Fruit fly (Drosophila melanogaster) whole organism, embryonic: ENCODE measurements around the gene Tsc1.

ENCODE experiments used
- Antp ChIP-seq: fragments of 200-800 bp; sonication (Bioruptor generic); optimal IDR thresholded peaks from 3 replicates; lab custom pipeline; 2016; ENCODE audit warnings: missing biosample characterization, missing genetic modification characterization
- Blimp-1 ChIP-seq: fragments of 200-800 bp; sonication (Bioruptor generic); optimal IDR thresholded peaks from 3 replicates; lab custom pipeline; 2018; ENCODE audit warnings: missing biosample characterization, missing genetic modification characterization, mild to moderate bottlenecking, moderate library complexity, missing genetic modification reagents
- BtbVII ChIP-seq: fragments of 200-800 bp; sonication (Bioruptor generic); optimal IDR thresholded peaks from 3 replicates; lab custom pipeline; 2017; ENCODE audit warnings: missing biosample characterization, mild to moderate bottlenecking, missing genetic modification characterization
- CG10267 ChIP-seq: fragments of 200-800 bp; sonication (Bioruptor generic); optimal IDR thresholded peaks from 2 replicates; lab custom pipeline; 2018; ENCODE audit warnings: missing biosample characterization, mild to moderate bottlenecking, missing genetic modification characterization, moderate library complexity
- CG10321 ChIP-seq: fragments of 200-800 bp; sonication (Bioruptor generic); IDR thresholded peaks from 2 replicates; pipeline ENCODE4 v1.3.6; 2022; ENCODE audit warnings: missing biosample characterization, missing genetic modification characterization
- CG10462 ChIP-seq: fragments of 200-800 bp; sonication (Bioruptor generic); optimal IDR thresholded peaks from 2 replicates; lab custom pipeline; 2016; ENCODE audit warnings: missing biosample characterization, missing genetic modification characterization
- CG11695 ChIP-seq: fragments of 200-800 bp; sonication (Bioruptor generic); IDR thresholded peaks from 3 replicates; pipeline ENCODE4 v1.3.6; 2022; ENCODE audit warnings: missing biosample characterization, missing genetic modification characterization
- CG12236 ChIP-seq: fragments of 200-800 bp; sonication (Bioruptor generic); optimal IDR thresholded peaks from 2 replicates; lab custom pipeline; 2016; ENCODE audit warnings: missing biosample characterization, missing genetic modification characterization
- CG13624 ChIP-seq: fragments of 200-800 bp; sonication (Bioruptor generic); optimal IDR thresholded peaks from 2 replicates; lab custom pipeline; 2016; ENCODE audit warnings: missing biosample characterization, missing genetic modification characterization
- CG14014 ChIP-seq: fragments of 200-800 bp; sonication (Bioruptor generic); IDR thresholded peaks from 2 replicates; pipeline ENCODE4 v1.3.6; 2022; ENCODE audit warnings: missing biosample characterization, missing genetic modification characterization
- CG14710 ChIP-seq: fragments of 200-800 bp; sonication (Bioruptor generic); optimal IDR thresholded peaks from 3 replicates; lab custom pipeline; 2019; ENCODE audit warnings: missing biosample characterization, mild to moderate bottlenecking, missing genetic modification characterization, moderate library complexity
- CG1529 ChIP-seq: fragments of 200-800 bp; sonication (Bioruptor generic); optimal IDR thresholded peaks from 3 replicates; lab custom pipeline; 2018; ENCODE audit warnings: missing biosample characterization, missing genetic modification characterization
- CG15601 ChIP-seq: fragments of 200-800 bp; sonication (Bioruptor generic); optimal IDR thresholded peaks from 3 replicates; lab custom pipeline; 2019; ENCODE audit warnings: missing biosample characterization, mild to moderate bottlenecking, missing genetic modification characterization, moderate library complexity
- CG17385 ChIP-seq: fragments of 200-800 bp; sonication (Bioruptor generic); optimal IDR thresholded peaks from 3 replicates; lab custom pipeline; 2018; ENCODE audit warnings: missing biosample characterization, mild to moderate bottlenecking, missing genetic modification characterization
- CG1832 ChIP-seq: fragments of 200-800 bp; sonication (Bioruptor generic); optimal IDR thresholded peaks from 2 replicates; lab custom pipeline; 2017; ENCODE audit warnings: missing biosample characterization, mild to moderate bottlenecking, missing genetic modification characterization, inconsistent platforms
- CG18599 ChIP-seq: fragments of 200-800 bp; sonication (Bioruptor generic); optimal IDR thresholded peaks from 3 replicates; lab custom pipeline; 2017; ENCODE audit warnings: missing biosample characterization, missing genetic modification characterization, mild to moderate bottlenecking, moderate library complexity, missing genetic modification reagents
- CG18619 ChIP-seq: fragments of 200-800 bp; sonication (Bioruptor generic); optimal IDR thresholded peaks from 3 replicates; lab custom pipeline; 2017; ENCODE audit warnings: missing biosample characterization, mild to moderate bottlenecking, missing genetic modification characterization
- CG2120 ChIP-seq: fragments of 200-800 bp; sonication (Bioruptor generic); optimal IDR thresholded peaks from 3 replicates; lab custom pipeline; 2016; ENCODE audit warnings: missing biosample characterization, missing genetic modification characterization
- CG33557 ChIP-seq: fragments of 200-800 bp; sonication (Bioruptor generic); optimal IDR thresholded peaks from 2 replicates; lab custom pipeline; 2019; ENCODE audit warnings: missing biosample characterization, mild to moderate bottlenecking, missing genetic modification characterization, moderate library complexity
- CG3407 ChIP-seq: fragments of 200-800 bp; sonication (Bioruptor generic); optimal IDR thresholded peaks from 2 replicates; lab custom pipeline; 2018; ENCODE audit warnings: missing biosample characterization, mild to moderate bottlenecking, missing genetic modification characterization
- CG42726 ChIP-seq: fragments of 200-800 bp; sonication (Bioruptor generic); IDR thresholded peaks from 2 replicates; pipeline ENCODE4 v1.3.6; 2022; ENCODE audit warnings: missing biosample characterization, missing genetic modification characterization; ENCODE audit not compliant: partially characterized antibody
- CG7839 ChIP-seq: fragments of 200-800 bp; sonication (Bioruptor generic); optimal IDR thresholded peaks from 3 replicates; lab custom pipeline; 2018; ENCODE audit warnings: missing biosample characterization, mild to moderate bottlenecking, missing genetic modification characterization, moderate library complexity
- CG7987 ChIP-seq: fragments of 200-800 bp; sonication (Bioruptor generic); optimal IDR thresholded peaks from 2 replicates; lab custom pipeline; 2018; ENCODE audit warnings: missing biosample characterization, mild to moderate bottlenecking, missing genetic modification characterization, moderate library complexity
- CG8290 ChIP-seq, 3 experiments: fragments of 200-800 bp; sonication (Bioruptor generic); optimal IDR thresholded peaks; 2 replicates each; lab custom pipeline; 2016 to 2019; ENCODE audit warnings: missing biosample characterization in 3 of 3, missing genetic modification characterization in 3 of 3, mild to moderate bottlenecking in 2 of 3, moderate library complexity in 1 of 3
- CG8924 ChIP-seq: fragments of 200-800 bp; optimal IDR thresholded peaks from 3 replicates; lab custom pipeline; 2019; ENCODE audit warnings: missing biosample characterization, mild to moderate bottlenecking, missing genetic modification characterization, moderate library complexity
- Chrac-16 ChIP-seq: fragments of 200-800 bp; sonication (Bioruptor generic); optimal IDR thresholded peaks from 3 replicates; lab custom pipeline; 2016; ENCODE audit warnings: missing biosample characterization, missing genetic modification characterization
- D ChIP-seq, 2 experiments: fragments of 200-800 bp in 1 of 2; fragments of >200 bp in 1 of 2; sonication (Bioruptor generic) in 1 of 2; optimal IDR thresholded peaks; 2 replicates in 1 of 2; 3 replicates in 1 of 2; lab custom pipeline; 2017; ENCODE audit warnings: mild to moderate bottlenecking in 1 of 2, missing biosample characterization in 1 of 2, missing genetic modification characterization in 1 of 2, missing genetic modification reagents in 1 of 2
- E2f1 ChIP-seq: fragments of 200-800 bp; sonication (Bioruptor generic); IDR thresholded peaks from 2 replicates; pipeline ENCODE4 v1.3.6; 2022; ENCODE audit warnings: missing biosample characterization, missing genetic modification characterization
- Ets97D ChIP-seq: fragments of 200-800 bp; sonication (Bioruptor generic); optimal IDR thresholded peaks from 3 replicates; lab custom pipeline; 2016; ENCODE audit warnings: missing biosample characterization, missing genetic modification characterization
- Fer1 ChIP-seq: fragments of 200-800 bp; sonication (Bioruptor generic); optimal IDR thresholded peaks from 2 replicates; lab custom pipeline; 2017; ENCODE audit warnings: missing biosample characterization, mild to moderate bottlenecking, missing genetic modification characterization
- Nf-YA ChIP-seq: fragments of 200-800 bp; sonication (Bioruptor generic); IDR thresholded peaks from 2 replicates; pipeline ENCODE4 v1.3.6; 2022; ENCODE audit warnings: missing biosample characterization, missing genetic modification characterization
- Nf-YB ChIP-seq: fragments of 200-800 bp; sonication (Bioruptor generic); optimal IDR thresholded peaks from 3 replicates; lab custom pipeline; 2019; ENCODE audit warnings: missing biosample characterization, mild to moderate bottlenecking, missing genetic modification characterization, moderate library complexity
- Pdp1 ChIP-seq, 2 experiments: fragments of 200-800 bp; sonication (Bioruptor generic); optimal IDR thresholded peaks; 3 replicates each; lab custom pipeline; 2016; ENCODE audit warnings: missing biosample characterization in 2 of 2, missing genetic modification characterization in 2 of 2, mild to moderate bottlenecking in 1 of 2, moderate library complexity in 1 of 2
- Sox100B ChIP-seq: fragments of 200-800 bp; sonication (Bioruptor generic); optimal IDR thresholded peaks from 3 replicates; lab custom pipeline; 2018; ENCODE audit warnings: missing biosample characterization, mild to moderate bottlenecking, missing genetic modification characterization
- Usf ChIP-seq: fragments of 200-800 bp; sonication (Bioruptor generic); optimal IDR thresholded peaks from 2 replicates; lab custom pipeline; 2017; ENCODE audit warnings: missing genotype, missing biosample characterization, missing genetic modification characterization
- bowl ChIP-seq: fragments of 200-800 bp; sonication (Bioruptor generic); IDR thresholded peaks from 2 replicates; pipeline ENCODE4 v1.3.6; 2022; ENCODE audit warnings: missing biosample characterization, missing genetic modification characterization
- dan ChIP-seq: fragments of 200-800 bp; sonication (Bioruptor generic); IDR thresholded peaks from 2 replicates; pipeline ENCODE4 v1.3.6; 2022; ENCODE audit warnings: missing biosample characterization, missing genetic modification characterization
- disco-r ChIP-seq: fragments of 200-800 bp; sonication (Bioruptor generic); optimal IDR thresholded peaks from 2 replicates; lab custom pipeline; 2016; ENCODE audit warnings: missing biosample characterization, missing genetic modification characterization
- fd96Cb ChIP-seq: fragments of 200-800 bp; sonication (Bioruptor generic); optimal IDR thresholded peaks from 2 replicates; lab custom pipeline; 2018; ENCODE audit warnings: missing biosample characterization, mild to moderate bottlenecking, missing genetic modification characterization, moderate library complexity
- onecut ChIP-seq: fragments of 200-800 bp; sonication (Bioruptor generic); IDR thresholded peaks from 2 replicates; pipeline ENCODE4 v1.3.6; 2022; ENCODE audit warnings: missing biosample characterization, missing genetic modification characterization
- org-1 ChIP-seq: fragments of 200-800 bp; sonication (Bioruptor generic); optimal IDR thresholded peaks from 2 replicates; lab custom pipeline; 2017; ENCODE audit warnings: missing biosample characterization, missing genetic modification characterization
- peb ChIP-seq: fragments of 200-800 bp; sonication (Bioruptor generic); IDR thresholded peaks from 2 replicates; pipeline ENCODE4 v1.3.6; 2022; ENCODE audit warnings: missing biosample characterization, missing genetic modification characterization
- pfk ChIP-seq: fragments of 200-800 bp; sonication (Bioruptor generic); optimal IDR thresholded peaks from 2 replicates; lab custom pipeline; 2018; ENCODE audit warnings: missing biosample characterization, mild to moderate bottlenecking, missing genetic modification characterization, moderate library complexity
- pum ChIP-seq: fragments of 200-800 bp; sonication (Bioruptor generic); optimal IDR thresholded peaks from 2 replicates; lab custom pipeline; 2016; ENCODE audit warnings: missing biosample characterization, missing genetic modification characterization
- rib ChIP-seq: fragments of 200-800 bp; sonication (Bioruptor generic); IDR thresholded peaks from 2 replicates; pipeline ENCODE4 v1.3.6; 2022; ENCODE audit warnings: missing biosample characterization, missing genetic modification characterization
- sna ChIP-seq: fragments of 200-800 bp; sonication (Bioruptor generic); IDR thresholded peaks from 2 replicates; pipeline ENCODE4 v1.3.6; 2022; ENCODE audit warnings: missing biosample characterization, missing genetic modification characterization; ENCODE audit not compliant: partially characterized antibody
- ssp ChIP-seq: fragments of 200-800 bp; sonication (Bioruptor generic); IDR thresholded peaks from 2 replicates; pipeline ENCODE4 v1.3.6; 2022; ENCODE audit warnings: missing biosample characterization, missing genetic modification characterization
- vvl ChIP-seq: fragments of 200-800 bp; sonication (Bioruptor generic); IDR thresholded peaks from 2 replicates; pipeline ENCODE4 v1.3.6; 2022; ENCODE audit warnings: missing biosample characterization, missing genetic modification characterization
- zfh1 ChIP-seq: fragments of 200-800 bp; sonication (Bioruptor generic); IDR thresholded peaks from 3 replicates; pipeline ENCODE4 v1.3.6; 2022; ENCODE audit warnings: missing biosample characterization, missing genetic modification characterization

Tsc1 gene

DNA sequence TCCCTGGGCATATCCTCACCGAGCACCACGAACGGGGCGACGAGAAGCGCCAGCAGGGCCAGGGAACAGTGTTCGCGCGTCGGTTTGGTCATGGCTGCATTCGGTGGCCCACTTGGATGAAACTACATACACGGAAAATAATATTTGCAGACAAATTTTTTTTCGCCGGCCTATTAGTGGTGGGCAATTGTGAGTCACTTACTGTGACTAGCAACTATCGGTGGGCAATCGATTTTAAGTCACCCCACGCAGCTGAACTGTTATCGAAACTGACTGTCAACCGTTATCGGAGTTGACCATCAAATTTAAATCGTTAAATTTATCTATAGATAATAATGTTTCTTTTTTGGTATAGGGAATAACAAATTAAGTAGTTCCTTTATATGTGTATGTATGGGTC is 39.3 kb downstream of the Tsc1 start, which contains the start of gene CG5510:
Gene CG5510, minus strand, starts transcription at position 201 of the 400 bp plus-strand sequence.
- TF ChIP-seq ssp (peak; percentile 24; the same call in 1 of the 2 replicates), dan (GFP tag; lab: Robert Waterston, UW) (no peak), CG10462 (GFP tag; lab: Kevin White, UChicago) (no peak), pfk (peak; percentile 7), CG8924 (tag; lab: Kevin White, UChicago) (peak; percentile 2), Nf-YA (GFP tag; lab: Robert Waterston, UW) (no peak), bowl (GFP tag; lab: Robert Waterston, UW) (no peak), CG11695 (no peak; the same call in 2 of the 3 replicates), CG17385 (GFP tag; lab: Kevin White, UChicago) (no peak), Ets97D (GFP tag; lab: Kevin White, UChicago) (peak; percentile 84), CG1529 (no peak), CG10321 (no peak), org-1 (GFP tag; lab: Kevin White, UChicago) (no peak), CG1832 (no peak), onecut (GFP tag; lab: Robert Waterston, UW) (peak; percentile 39; the same call in 1 of the 2 replicates), peb (GFP tag; lab: Robert Waterston, UW) (0 out of 2 replicates have a peak, but pooled peaks have one; percentile 11), CG8290 (GFP tag; optimal IDR thresholded peaks at IDR 0.05; lab: Kevin White, UChicago) (no peak), CG8290 (tag; optimal IDR thresholded peaks at IDR 0.05; lab: Kevin White, UChicago) (peak in 1 of 2 experiments; percentile 89), CG3407 (GFP tag; lab: Kevin White, UChicago) (no peak), E2f1 (GFP tag; lab: Robert Waterston, UW) (no peak), Nf-YB (GFP tag; lab: Kevin White, UChicago) (peak; percentile 12), CG2120 (peak; percentile 78), CG10267 (tag; lab: Kevin White, UChicago) (peak; percentile 59), Chrac-16 (GFP tag; lab: Kevin White, UChicago) (peak; percentile 38), rib (peak; percentile 33; the same call in 1 of the 2 replicates), CG14014 (GFP tag; lab: Robert Waterston, UW) (peak; percentile 33; the same call in 1 of the 2 replicates), D (optimal IDR thresholded peaks at IDR 0.05; lab: Kevin White, UChicago) (no peak), D (GFP tag; optimal IDR thresholded peaks at IDR 0.05; lab: Kevin White, UChicago) (no peak), Fer1 (GFP tag; lab: Kevin White, UChicago) (peak; percentile 37), Pdp1 (GFP tag; optimal IDR thresholded peaks at IDR 0.05; lab: Kevin White, UChicago) (peak; percentile 58 to 61), CG12236 (GFP tag; lab: Kevin White, UChicago) (no peak), Usf (GFP tag; lab: Kevin White, UChicago) (no peak), CG33557 (GFP tag; lab: Kevin White, UChicago) (no peak), fd96Cb (tag; lab: Kevin White, UChicago) (no peak), CG7987 (GFP tag; lab: Kevin White, UChicago) (peak; percentile 48), CG7839 (tag; lab: Kevin White, UChicago) (no peak), CG18619 (GFP tag; lab: Kevin White, UChicago) (no peak), CG42726 (GFP tag; lab: Robert Waterston, UW) (peak; percentile 96), CG13624 (peak; percentile 80), Blimp-1 (GFP tag; lab: Kevin White, UChicago) (peak; percentile 25), Antp (GFP tag; lab: Kevin White, UChicago) (peak; percentile 65), CG14710 (tag; lab: Kevin White, UChicago) (peak; percentile 70), vvl (peak; percentile 73), CG15601 (peak; percentile 97), sna (GFP tag; lab: Robert Waterston, UW) (peak; percentile 99), zfh1 (GFP tag; lab: Robert Waterston, UW) (0 out of 3 replicates have a peak, but pooled peaks have one; percentile 42), Sox100B (no peak), disco-r (GFP tag; lab: Kevin White, UChicago) (no peak), CG18599 (GFP tag; lab: Kevin White, UChicago) (no peak), pum (GFP tag; lab: Kevin White, UChicago) (peak; percentile 52), BtbVII (no peak)
